Worm (Caenorhabditis elegans) whole organism, late embryonic: ENCODE data around the gene R160.10.

Experiments used
- ttx-3 ChIP-seq: sonication (generic microtip); optimal IDR thresholded peaks from 2 replicates; lab custom pipeline; 2016; ENCODE audit warnings: missing genetic modification reagents, missing genetic modification characterization, missing compliant biosample characterization
- unc-42 ChIP-seq: sonication (generic microtip); optimal IDR thresholded peaks from 2 replicates; lab custom pipeline; 2016; ENCODE audit warnings: missing genotype, missing genetic modification characterization, missing compliant biosample characterization

Gene R160.10

DNA sequence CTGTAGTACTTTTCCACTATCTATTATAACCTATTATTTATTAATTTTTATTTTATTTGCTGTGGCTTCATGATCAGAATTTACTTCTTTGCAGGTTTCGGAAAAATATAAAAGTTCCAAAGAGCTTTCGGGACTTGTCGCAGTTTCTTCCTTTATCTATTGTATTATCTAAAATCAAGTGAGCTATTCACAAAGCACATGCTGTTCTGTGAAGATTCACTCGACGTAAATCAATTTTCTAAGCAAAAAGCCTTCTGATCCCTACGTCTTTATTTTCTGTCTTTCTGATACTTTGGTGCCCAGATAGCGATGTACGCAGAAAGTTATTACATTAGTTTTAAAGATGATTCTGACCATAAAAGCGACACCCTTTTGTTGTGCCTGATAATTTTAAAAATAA is 50.2 kb downstream of the R160.10 start:
- peak; percentile 36 for TF ChIP-seq unc-42 (tag; lab: Kevin White, UChicago)
- TF ChIP-seq ttx-3 (tag; lab: Kevin White, UChicago): no peak
- TF ChIP-seq, all 69 proteins: peak for 1
